Fruit fly (Drosophila melanogaster): ENCODE data around the gene PIG-B.

- TF ChIP-seq CG8478 (optimal IDR thresholded peaks at IDR 0.05), result no peak
- no peak for TF ChIP-seq CTCF (optimal IDR thresholded peaks at IDR 0.05)
Measured at dm6 chr3L:3849763-3850162, 38.7 kb downstream of the PIG-B start.
